Worm (Caenorhabditis elegans): ENCODE data around the gene R151.10.

Gene R151.10

ce11 chrIII:7212028-7212427 lies 18.7 kb downstream of the R151.10 start:
- peak; percentile 62 for TF ChIP-seq fos-1 (tag; optimal IDR thresholded peaks at IDR 0.05)
- TF ChIP-seq gmeb-1 (tag; optimal IDR thresholded peaks at IDR 0.05): peak; percentile 19
- no peak for TF ChIP-seq nhr-237 (tag; optimal IDR thresholded peaks at IDR 0.05)

- TF ChIP-seq unc-55 (GFP tag; optimal IDR thresholded peaks at IDR 0.05) (peak; percentile 22), egl-27 (tag; optimal IDR thresholded peaks at IDR 0.05) (no peak), lin-11 (tag; optimal IDR thresholded peaks at IDR 0.05) (no peak), nhr-6 (tag; optimal IDR thresholded peaks at IDR 0.05) (no peak), lin-39 (tag; optimal IDR thresholded peaks at IDR 0.05) (no peak)
Observed at ce11 chrIII:7210486-7210885, 20.3 kb downstream of the R151.10 start.

- no peak for TF ChIP-seq nhr-12 (tag; optimal IDR thresholded peaks at IDR 0.05)
- no peak for TF ChIP-seq nhr-77 (tag; optimal IDR thresholded peaks at IDR 0.05)
- TF ChIP-seq mab-5 (tag; optimal IDR thresholded peaks at IDR 0.05): no peak
- TF ChIP-seq ceh-16 (tag; optimal IDR thresholded peaks at IDR 0.05): no peak
- TF ChIP-seq R02D3.7 (tag; optimal IDR thresholded peaks at IDR 0.05): no peak
- no peak for TF ChIP-seq sem-4 (tag; optimal IDR thresholded peaks at IDR 0.05)
- TF ChIP-seq alr-1 (tag; optimal IDR thresholded peaks at IDR 0.05): no peak
- TF ChIP-seq snpc-4 (tag; optimal IDR thresholded peaks at IDR 0.05): no peak
- TF ChIP-seq ztf-1 (GFP tag; conservative IDR thresholded peaks at IDR 0.05): no peak
- no peak for TF ChIP-seq egl-27 (tag; optimal IDR thresholded peaks at IDR 0.05)
- no peak for TF ChIP-seq lin-11 (tag; optimal IDR thresholded peaks at IDR 0.05)
- TF ChIP-seq ztf-4 (tag; optimal IDR thresholded peaks at IDR 0.05): no peak
- no peak for TF ChIP-seq lin-13 (GFP tag; optimal IDR thresholded peaks at IDR 0.05)
- no peak for TF ChIP-seq peb-1 (tag; optimal IDR thresholded peaks at IDR 0.05)
- no peak for TF ChIP-seq elt-3 (tag; optimal IDR thresholded peaks at IDR 0.05)
- TF ChIP-seq nhr-25 (tag; optimal IDR thresholded peaks at IDR 0.05): no peak
- TF ChIP-seq mbf-1 (tag; optimal IDR thresholded peaks at IDR 0.05): no peak
- no peak for TF ChIP-seq unc-62 (GFP tag; optimal IDR thresholded peaks at IDR 0.05)
- TF ChIP-seq fos-1 (tag; optimal IDR thresholded peaks at IDR 0.05): no peak
- no peak for TF ChIP-seq unc-55 (GFP tag; optimal IDR thresholded peaks at IDR 0.05)
Observed at ce11 chrIII:7209721-7210120, 21.0 kb downstream of the R151.10 start, which contains the start of gene R151.2. Gene R151.2 (plus strand): TSS chrIII:7209967.

- TF ChIP-seq ceh-16 (tag; optimal IDR thresholded peaks at IDR 0.05) (peak; percentile 17), nhr-10 (tag; optimal IDR thresholded peaks at IDR 0.05) (no peak), zag-1 (tag; optimal IDR thresholded peaks at IDR 0.05) (peak; percentile 70), gmeb-1 (tag; optimal IDR thresholded peaks at IDR 0.05) (peak; percentile 89), nhr-77 (tag; optimal IDR thresholded peaks at IDR 0.05) (peak; percentile 50), lsy-2 (tag; optimal IDR thresholded peaks at IDR 0.05) (peak; percentile 98 to 100), ztf-1 (GFP tag; conservative IDR thresholded peaks at IDR 0.05) (no peak), C34F6.9 (tag; optimal IDR thresholded peaks at IDR 0.05) (peak; percentile 92), snpc-4 (tag; optimal IDR thresholded peaks at IDR 0.05) (peak; percentile 47), mab-5 (tag; optimal IDR thresholded peaks at IDR 0.05) (peak; percentile 80), sem-4 (tag; optimal IDR thresholded peaks at IDR 0.05) (peak; percentile 80), nhr-12 (tag; optimal IDR thresholded peaks at IDR 0.05) (no peak), unc-39 (tag; optimal IDR thresholded peaks at IDR 0.05) (no peak), aly-2 (tag; optimal IDR thresholded peaks at IDR 0.05) (no peak), nhr-23 (tag; optimal IDR thresholded peaks at IDR 0.05) (no peak), nhr-237 (tag; optimal IDR thresholded peaks at IDR 0.05) (no peak), mbf-1 (tag; optimal IDR thresholded peaks at IDR 0.05) (no peak), nhr-21 (tag; optimal IDR thresholded peaks at IDR 0.05) (peak; percentile 88), elt-1 (tag; optimal IDR thresholded peaks at IDR 0.05) (no peak), blmp-1 (tag; optimal IDR thresholded peaks at IDR 0.05; ENCODE audit: insufficient read depth) (peak; percentile 72), lin-13 (GFP tag; optimal IDR thresholded peaks at IDR 0.05) (peak; percentile 93), Y55F3AM.14 (GFP tag; optimal IDR thresholded peaks at IDR 0.05) (no peak), lin-39 (tag; optimal IDR thresholded peaks at IDR 0.05) (no peak), elt-3 (tag; optimal IDR thresholded peaks at IDR 0.05) (no peak), alr-1 (tag; optimal IDR thresholded peaks at IDR 0.05) (no peak), unc-55 (GFP tag; optimal IDR thresholded peaks at IDR 0.05) (peak; percentile 99), F13H6.1 (tag; optimal IDR thresholded peaks at IDR 0.05) (peak; percentile 77), R02D3.7 (tag; optimal IDR thresholded peaks at IDR 0.05) (peak; percentile 28), ama-1 (optimal IDR thresholded peaks at IDR 0.05) (peak; percentile 41), egl-27 (tag; optimal IDR thresholded peaks at IDR 0.05) (peak; percentile 76), peb-1 (tag; optimal IDR thresholded peaks at IDR 0.05) (no peak), mdl-1 (tag; optimal IDR thresholded peaks at IDR 0.05) (peak in 1 of 2 experiments; percentile 68), nhr-11 (tag; optimal IDR thresholded peaks at IDR 0.05) (no peak), ztf-4 (tag; optimal IDR thresholded peaks at IDR 0.05) (peak; percentile 73), ztf-11 (tag; optimal IDR thresholded peaks at IDR 0.05) (no peak), crh-2 (tag; optimal IDR thresholded peaks at IDR 0.05) (peak; percentile 95), fos-1 (tag; optimal IDR thresholded peaks at IDR 0.05) (peak; percentile 77), sma-9 (GFP tag; optimal IDR thresholded peaks at IDR 0.05) (peak; percentile 86), sma-9 (tag; optimal IDR thresholded peaks at IDR 0.05) (no peak), dmd-4 (tag; optimal IDR thresholded peaks at IDR 0.05) (no peak), ceh-82 (tag; optimal IDR thresholded peaks at IDR 0.05) (peak; percentile 25)
Observed at ce11 chrIII:7207903-7208497, 22.7 kb downstream of the R151.10 start, which contains the start of gene rpl-6. Gene rpl-6 (plus strand): TSS chrIII:7208447.

Data from whole organism, L2 larva.